Fruit fly (Drosophila melanogaster): ENCODE measurements around the gene Acp26Ab.

DNA sequence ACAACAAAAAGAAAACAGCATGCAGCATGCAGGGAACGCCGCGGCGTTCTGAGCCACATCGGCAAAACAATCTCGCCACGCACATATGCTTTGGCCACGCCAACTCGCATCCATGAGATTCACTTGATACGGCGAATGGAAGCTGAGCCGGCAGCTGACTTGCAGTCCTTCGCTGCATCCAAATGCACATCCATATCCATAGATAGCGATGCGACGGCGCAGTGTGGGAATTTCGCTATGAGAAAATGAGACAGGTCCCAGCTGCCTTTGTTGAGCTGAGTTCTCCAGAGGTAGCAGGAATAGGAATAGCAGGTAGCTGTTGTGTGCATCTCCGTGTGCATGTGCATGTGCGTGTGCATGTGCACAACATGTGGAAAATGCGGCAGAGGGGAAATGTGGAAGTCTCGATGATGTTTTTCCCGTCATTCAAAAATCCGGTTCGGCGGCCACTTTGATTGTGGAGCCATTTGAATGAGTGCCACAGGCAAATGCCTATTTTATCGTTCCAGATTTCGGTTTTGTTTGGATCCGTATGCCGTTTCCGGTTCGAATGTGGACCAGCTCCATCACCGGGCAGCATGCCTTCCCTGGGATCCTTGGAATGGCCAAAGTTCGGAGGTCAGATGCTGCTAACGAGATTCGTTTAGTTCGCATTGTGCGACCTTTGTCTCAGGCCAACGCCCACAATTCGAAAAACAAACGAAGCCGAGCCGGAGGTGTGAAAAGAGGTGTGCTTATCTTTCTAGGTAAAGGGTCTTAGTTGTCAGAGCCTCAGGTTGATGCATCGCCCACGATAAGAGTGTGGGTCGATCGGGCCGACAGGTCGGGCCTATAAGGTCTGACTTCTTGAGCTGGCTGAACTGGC, 21.6 kb downstream of the Acp26Ab start:
- TF ChIP-seq CG8478 (optimal IDR thresholded peaks at IDR 0.05) (no peak), CTCF (optimal IDR thresholded peaks at IDR 0.05) (no peak)

Data from S2 (cell line).